Worm (Caenorhabditis elegans): Measurements from ENCODE around the gene btb-16.

Gene btb-16

DNA sequence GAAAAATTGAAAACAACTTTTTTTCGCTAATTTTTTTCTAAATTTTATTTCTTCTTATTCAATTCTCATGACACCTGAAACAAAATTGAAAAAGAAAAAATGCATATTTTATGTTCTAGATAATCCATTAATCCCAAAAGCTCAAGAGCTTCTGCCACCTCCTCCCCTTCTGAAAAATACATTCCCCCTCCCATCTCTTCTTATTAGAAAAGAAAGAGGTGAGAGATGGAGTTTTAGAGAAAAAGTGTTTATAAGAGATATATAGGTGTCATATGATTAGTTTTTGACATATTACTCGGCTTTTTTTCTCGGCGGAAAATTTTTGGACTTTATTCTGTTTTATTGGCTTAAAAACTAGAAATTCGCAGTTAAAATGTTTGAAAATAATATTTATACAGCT is 26.1 kb upstream of the btb-16 start:
- TF ChIP-seq nhr-76 (tag; optimal IDR thresholded peaks at IDR 0.05) (no peak), ham-2 (GFP tag; optimal IDR thresholded peaks at IDR 0.05) (no peak), mls-2 (tag; optimal IDR thresholded peaks at IDR 0.05) (no peak), hlh-1 (tag; optimal IDR thresholded peaks at IDR 0.05) (no peak), lin-13 (tag; optimal IDR thresholded peaks at IDR 0.05) (no peak), flh-1 (GFP tag; optimal IDR thresholded peaks at IDR 0.05) (no peak), elt-3 (tag; optimal IDR thresholded peaks at IDR 0.05) (no peak), nhr-237 (tag; optimal IDR thresholded peaks at IDR 0.05) (no peak), unc-39 (tag; optimal IDR thresholded peaks at IDR 0.05) (no peak), nhr-12 (tag; optimal IDR thresholded peaks at IDR 0.05) (no peak), nhr-2 (tag; optimal IDR thresholded peaks at IDR 0.05) (no peak), lin-32 (GFP tag; optimal IDR thresholded peaks at IDR 0.05) (no peak)

DNA sequence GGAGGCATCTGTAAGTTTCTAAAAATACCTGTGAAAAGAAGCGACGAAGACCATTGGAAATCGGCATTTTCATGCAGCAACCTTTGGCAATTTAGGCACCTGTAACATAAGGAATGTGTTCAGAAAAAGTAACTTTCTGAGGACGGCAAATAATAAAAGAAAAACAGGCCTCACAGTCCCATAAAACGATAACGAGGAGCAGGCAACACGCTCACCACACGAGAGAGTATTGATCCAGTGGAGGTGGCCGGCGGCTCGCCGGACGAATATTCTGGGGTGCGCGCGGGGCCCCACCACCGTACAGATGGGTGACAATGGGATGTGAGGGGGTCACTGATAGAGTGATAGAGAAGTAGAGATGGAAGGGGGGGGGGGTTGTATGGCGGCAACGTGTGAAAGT is 21.8 kb upstream of the btb-16 start, which contains the start of gene F02E11.3:
Gene F02E11.3 (minus strand): TSS at position 101 of the 400 bp plus-strand sequence.
- no peak for TF ChIP-seq lsy-2 (tag; optimal IDR thresholded peaks at IDR 0.05)
- TF ChIP-seq ceh-39 (tag; optimal IDR thresholded peaks at IDR 0.05) = no peak
- TF ChIP-seq mab-5 (tag; optimal IDR thresholded peaks at IDR 0.05) = no peak
- TF ChIP-seq elt-3 (tag; optimal IDR thresholded peaks at IDR 0.05) = no peak
- no peak for TF ChIP-seq unc-39 (tag; optimal IDR thresholded peaks at IDR 0.05)
- no peak for TF ChIP-seq bed-3 (GFP tag; optimal IDR thresholded peaks at IDR 0.05)
- TF ChIP-seq unc-120 (tag; optimal IDR thresholded peaks at IDR 0.05; ENCODE audit: poor library complexity, severe bottlenecking) = no peak
- no peak for TF ChIP-seq ceh-43 (GFP tag; optimal IDR thresholded peaks at IDR 0.05)
- no peak for TF ChIP-seq M03D4.4 (tag; optimal IDR thresholded peaks at IDR 0.05)
- no peak for TF ChIP-seq snpc-4 (tag; optimal IDR thresholded peaks at IDR 0.05)
- no peak for TF ChIP-seq nhr-2 (tag; optimal IDR thresholded peaks at IDR 0.05)
- TF ChIP-seq ham-2 (GFP tag; optimal IDR thresholded peaks at IDR 0.05) = no peak
- no peak for TF ChIP-seq mls-2 (tag; optimal IDR thresholded peaks at IDR 0.05)
- no peak for TF ChIP-seq sptf-1 (tag; optimal IDR thresholded peaks at IDR 0.05)

DNA sequence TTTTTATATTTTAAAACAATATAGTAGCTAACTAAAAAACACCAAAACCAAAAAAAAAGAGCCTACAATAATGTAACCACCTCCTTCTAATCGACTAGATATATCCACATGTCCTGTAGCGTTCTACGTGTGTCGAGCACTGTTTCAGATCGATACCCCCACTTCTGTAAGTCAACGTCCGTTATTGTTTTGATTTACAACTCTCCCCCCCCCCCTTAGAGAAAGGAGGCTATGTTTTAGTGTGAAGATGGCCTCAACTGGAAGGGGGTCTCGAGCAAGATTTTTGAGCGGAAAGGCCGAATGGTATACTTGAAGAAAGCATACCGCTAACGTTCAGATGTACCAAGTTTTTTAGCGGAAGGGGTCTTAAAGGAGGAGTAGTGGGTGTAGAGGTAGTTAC is 19.0 kb upstream of the btb-16 start, which contains the start of gene F02E11.4:
Gene F02E11.4 (minus strand): TSS at position 101 of the 400 bp plus-strand sequence.
- TF ChIP-seq tbx-8 (GFP tag; optimal IDR thresholded peaks at IDR 0.05) (no peak), mep-1 (tag; optimal IDR thresholded peaks at IDR 0.05) (no peak)

DNA sequence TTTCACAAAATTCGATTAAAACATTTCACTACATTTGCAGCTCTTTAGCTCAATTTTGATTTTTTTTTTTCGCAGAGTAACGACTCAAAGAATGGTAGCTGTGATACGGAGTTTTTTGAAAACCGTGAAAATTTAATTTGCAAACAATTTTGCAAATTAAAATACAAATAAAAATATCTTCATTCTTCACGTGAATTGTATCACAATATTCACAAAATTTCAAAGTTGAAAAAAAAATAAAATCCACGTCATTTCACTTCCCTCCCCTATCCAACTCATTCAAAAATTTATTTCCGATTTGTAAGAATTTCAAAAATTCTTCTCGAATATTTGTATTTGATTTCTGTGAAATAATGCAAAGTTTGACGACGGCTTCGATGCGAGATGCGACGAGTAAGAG is 18.0 kb upstream of the btb-16 start, which contains the start of gene wht-4:
Gene wht-4 (plus strand): TSS at position 301 of the 400 bp plus-strand sequence.
- no peak for TF ChIP-seq mep-1 (tag; optimal IDR thresholded peaks at IDR 0.05)

DNA sequence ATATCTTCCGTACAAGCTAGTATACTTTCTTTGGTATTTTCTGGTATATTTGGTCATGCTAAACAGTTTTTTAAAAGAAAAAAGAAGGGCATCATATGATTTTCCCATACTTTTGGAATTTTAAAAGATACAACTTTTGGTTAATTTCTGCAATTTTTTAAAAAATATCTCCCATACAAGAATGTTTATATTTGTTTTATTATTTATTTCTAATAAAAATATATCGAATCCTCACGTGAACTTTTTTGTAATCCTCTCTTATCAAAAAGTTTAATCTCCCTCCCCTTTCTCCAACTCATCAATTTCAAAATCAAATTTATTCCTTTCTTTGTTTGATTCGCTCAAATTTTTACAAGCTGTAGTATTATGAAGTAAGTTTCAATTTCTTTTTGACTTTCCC is 14.3 kb upstream of the btb-16 start, which contains the start of gene nep-13:
Gene nep-13 (plus strand): TSS at position 301 of the 400 bp plus-strand sequence.
- TF ChIP-seq M03D4.4 (tag; optimal IDR thresholded peaks at IDR 0.05) (no peak), drap-1 (GFP tag; optimal IDR thresholded peaks at IDR 0.05) (no peak), elt-3 (tag; optimal IDR thresholded peaks at IDR 0.05) (no peak), bed-3 (GFP tag; optimal IDR thresholded peaks at IDR 0.05) (no peak), sptf-1 (tag; optimal IDR thresholded peaks at IDR 0.05) (no peak), nhr-237 (tag; optimal IDR thresholded peaks at IDR 0.05) (no peak), unc-39 (tag; optimal IDR thresholded peaks at IDR 0.05) (no peak), unc-120 (tag; optimal IDR thresholded peaks at IDR 0.05; ENCODE audit: poor library complexity, severe bottlenecking) (no peak), ces-1 (GFP tag; optimal IDR thresholded peaks at IDR 0.05) (no peak), ztf-11 (tag; optimal IDR thresholded peaks at IDR 0.05) (no peak), flh-1 (GFP tag; optimal IDR thresholded peaks at IDR 0.05) (no peak), unc-62 (GFP tag; optimal IDR thresholded peaks at IDR 0.05) (no peak)

DNA sequence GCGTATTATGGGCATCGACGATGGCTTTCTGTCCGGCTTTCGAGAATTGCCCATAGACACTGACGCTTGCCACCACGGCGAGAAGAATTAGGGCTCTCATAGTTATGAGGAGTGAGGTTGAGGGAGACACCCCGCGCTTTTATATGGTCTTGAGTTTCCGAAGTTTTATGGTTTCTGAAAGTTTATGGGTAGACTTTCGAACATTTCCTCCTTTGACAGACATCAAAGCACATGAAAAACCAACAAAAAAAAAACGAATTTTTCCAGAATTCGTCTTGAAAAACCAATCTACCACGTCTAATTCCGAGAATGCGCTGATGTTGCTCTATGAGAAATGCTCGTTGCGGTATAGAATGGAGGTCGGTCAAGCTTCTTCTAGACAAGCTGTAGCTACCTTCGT is 12.1 kb upstream of the btb-16 start, which contains the start of gene scl-15:
Gene scl-15 (minus strand): TSS at position 101 of the 400 bp plus-strand sequence.
- TF ChIP-seq ces-1 (GFP tag; optimal IDR thresholded peaks at IDR 0.05) (no peak), elt-3 (tag; optimal IDR thresholded peaks at IDR 0.05) (no peak), cnd-1 (tag; optimal IDR thresholded peaks at IDR 0.05) (no peak), lin-13 (tag; optimal IDR thresholded peaks at IDR 0.05) (no peak), nhr-237 (tag; optimal IDR thresholded peaks at IDR 0.05) (no peak), nhr-2 (tag; optimal IDR thresholded peaks at IDR 0.05) (no peak), ztf-11 (tag; optimal IDR thresholded peaks at IDR 0.05) (no peak), unc-39 (tag; optimal IDR thresholded peaks at IDR 0.05) (no peak), mab-5 (tag; optimal IDR thresholded peaks at IDR 0.05) (no peak), ceh-83 (GFP tag; optimal IDR thresholded peaks at IDR 0.05) (no peak), ceh-43 (GFP tag; optimal IDR thresholded peaks at IDR 0.05) (no peak), nhr-28 (tag; optimal IDR thresholded peaks at IDR 0.05) (no peak), flh-1 (GFP tag; optimal IDR thresholded peaks at IDR 0.05) (no peak)
